Worm (Caenorhabditis elegans): ENCODE data around the gene abcf-2.

The abcf-2 gene

ce11 chrIII:13462138-13462634 is at the start of gene abcf-2, which contains the start of gene T27E9.2:
Gene abcf-2 (minus strand): TSS chrIII:13462238.
Gene T27E9.2 (minus strand): TSS chrIII:13462584.
- TF ChIP-seq snpc-4 (tag; optimal IDR thresholded peaks at IDR 0.05) (no peak), ceh-82 (tag; optimal IDR thresholded peaks at IDR 0.05) (no peak), nfya-1 (tag; optimal IDR thresholded peaks at IDR 0.05; ENCODE audit: insufficient read depth) (no peak), lin-15B (tag; optimal IDR thresholded peaks at IDR 0.05) (no peak), nhr-12 (tag; optimal IDR thresholded peaks at IDR 0.05) (no peak), ZK546.5 (tag; optimal IDR thresholded peaks at IDR 0.05) (no peak), ceh-16 (tag; optimal IDR thresholded peaks at IDR 0.05) (no peak)

- no peak for TF ChIP-seq ceh-82 (tag; optimal IDR thresholded peaks at IDR 0.05)
- TF ChIP-seq pha-4 (tag; optimal IDR thresholded peaks at IDR 0.05) = no peak
- no peak for TF ChIP-seq unc-62 (GFP tag; optimal IDR thresholded peaks at IDR 0.05)
- no peak for TF ChIP-seq ceh-16 (tag; optimal IDR thresholded peaks at IDR 0.05)
- TF ChIP-seq mdl-1 (tag; optimal IDR thresholded peaks at IDR 0.05) = no peak
- no peak for TF ChIP-seq mml-1 (tag; optimal IDR thresholded peaks at IDR 0.05)
- TF ChIP-seq nhr-28 (tag; optimal IDR thresholded peaks at IDR 0.05) = no peak
- no peak for TF ChIP-seq jun-1 (tag; optimal IDR thresholded peaks at IDR 0.05)
- no peak for TF ChIP-seq sea-2 (GFP tag; optimal IDR thresholded peaks at IDR 0.05)
- no peak for TF ChIP-seq fkh-10 (GFP tag; optimal IDR thresholded peaks at IDR 0.05)
- no peak for TF ChIP-seq nhr-67 (tag; optimal IDR thresholded peaks at IDR 0.05)
- no peak for TF ChIP-seq lin-39 (tag; optimal IDR thresholded peaks at IDR 0.05)
- no peak for TF ChIP-seq nhr-43 (tag; optimal IDR thresholded peaks at IDR 0.05; ENCODE audit: poor library complexity, severe bottlenecking)
- no peak for TF ChIP-seq elt-3 (tag; optimal IDR thresholded peaks at IDR 0.05)
- TF ChIP-seq skn-1 (tag; optimal IDR thresholded peaks at IDR 0.05) = no peak
- TF ChIP-seq daf-12 (tag; optimal IDR thresholded peaks at IDR 0.05) = no peak
- TF ChIP-seq fkh-2 (tag; optimal IDR thresholded peaks at IDR 0.05) = no peak
These were observed 48.7 kb upstream of the abcf-2 start for ce11 chrIII:13510753-13511152.

DNA sequence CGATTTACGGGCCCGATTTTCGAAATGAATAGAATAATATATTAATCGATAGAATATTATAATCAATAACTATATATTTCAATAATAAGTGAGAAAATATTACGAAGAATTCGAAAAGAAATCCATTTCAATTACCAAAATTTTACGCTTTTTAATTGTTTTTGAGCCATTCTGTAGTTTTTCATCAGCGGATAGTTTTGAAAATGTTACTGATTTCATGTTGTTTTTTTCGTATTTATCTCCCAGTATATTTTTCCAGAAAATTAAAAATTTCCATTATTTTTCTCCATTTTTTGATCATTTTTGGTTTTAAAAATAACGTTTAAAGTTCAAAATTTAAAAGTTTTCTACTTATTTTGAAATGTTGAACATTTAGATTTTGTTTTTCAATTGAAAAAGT is 43.7 kb upstream of the abcf-2 start, which contains the start of gene T28A8.3:
T28A8.3 (plus strand) TSS at position 301 of the 400 bp plus-strand sequence.
- no peak for TF ChIP-seq nhr-12 (tag; optimal IDR thresholded peaks at IDR 0.05)
- no peak for TF ChIP-seq unc-39 (tag; optimal IDR thresholded peaks at IDR 0.05)
- no peak for TF ChIP-seq nhr-77 (tag; optimal IDR thresholded peaks at IDR 0.05)
- no peak for TF ChIP-seq pqm-1 (tag; optimal IDR thresholded peaks at IDR 0.05)
- TF ChIP-seq nhr-23 (tag; optimal IDR thresholded peaks at IDR 0.05) = no peak
- TF ChIP-seq nhr-67 (tag; optimal IDR thresholded peaks at IDR 0.05) = no peak
- TF ChIP-seq lsy-12 (tag; optimal IDR thresholded peaks at IDR 0.05) = no peak
- no peak for TF ChIP-seq ceh-16 (tag; optimal IDR thresholded peaks at IDR 0.05)
- no peak for TF ChIP-seq fkh-2 (tag; optimal IDR thresholded peaks at IDR 0.05)
- TF ChIP-seq nhr-237 (tag; optimal IDR thresholded peaks at IDR 0.05) = no peak
- TF ChIP-seq egl-5 (tag; optimal IDR thresholded peaks at IDR 0.05) = no peak
- no peak for TF ChIP-seq aly-2 (tag; optimal IDR thresholded peaks at IDR 0.05)
- no peak for TF ChIP-seq snpc-4 (tag; optimal IDR thresholded peaks at IDR 0.05)

DNA sequence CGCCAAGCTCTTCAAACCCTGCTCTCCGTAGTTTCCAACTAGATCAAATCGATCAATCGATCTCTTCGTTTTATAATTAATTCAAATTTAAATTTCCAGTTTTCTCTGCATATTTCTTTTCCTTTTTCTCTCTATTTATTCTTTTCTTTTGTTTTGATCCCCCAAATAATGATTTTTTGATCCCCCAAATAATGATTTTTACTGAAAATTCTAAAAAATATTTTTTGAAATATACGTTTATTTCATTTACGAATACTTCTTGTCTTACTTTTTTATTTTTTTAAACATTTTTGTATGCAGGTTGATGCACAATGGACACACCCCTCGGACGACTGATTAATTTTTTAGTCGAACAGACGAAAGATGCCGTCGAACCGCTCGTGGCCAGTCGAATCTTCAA is 41.3 kb upstream of the abcf-2 start, which contains the start of gene T28A8.4:
T28A8.4 (plus strand) TSS at position 301 of the 400 bp plus-strand sequence.
- TF ChIP-seq zag-1 (tag; optimal IDR thresholded peaks at IDR 0.05) (no peak), ZK546.5 (tag; optimal IDR thresholded peaks at IDR 0.05) (no peak)

ce11 chrIII:13502513-13502912 is 40.5 kb upstream of the abcf-2 start, which contains the start of gene T28A8.8:
Gene T28A8.8 (plus strand): TSS chrIII:13502813.
- TF ChIP-seq pqm-1 (tag; optimal IDR thresholded peaks at IDR 0.05) = no peak
- no peak for TF ChIP-seq ZK546.5 (tag; optimal IDR thresholded peaks at IDR 0.05)
- no peak for TF ChIP-seq ama-1 (optimal IDR thresholded peaks at IDR 0.05)
- TF ChIP-seq nhr-25 (tag; optimal IDR thresholded peaks at IDR 0.05) = no peak
- TF ChIP-seq nhr-12 (tag; optimal IDR thresholded peaks at IDR 0.05) = no peak
- TF ChIP-seq fkh-10 (GFP tag; optimal IDR thresholded peaks at IDR 0.05) = no peak
- no peak for TF ChIP-seq ztf-4 (tag; optimal IDR thresholded peaks at IDR 0.05)
- no peak for TF ChIP-seq sea-2 (GFP tag; optimal IDR thresholded peaks at IDR 0.05)
- no peak for TF ChIP-seq mml-1 (tag; optimal IDR thresholded peaks at IDR 0.05)
- no peak for TF ChIP-seq egl-27 (tag; optimal IDR thresholded peaks at IDR 0.05)
- no peak for TF ChIP-seq nhr-28 (tag; optimal IDR thresholded peaks at IDR 0.05)
- TF ChIP-seq daf-12 (tag; optimal IDR thresholded peaks at IDR 0.05) = no peak
- TF ChIP-seq elt-3 (tag; optimal IDR thresholded peaks at IDR 0.05) = no peak
- TF ChIP-seq unc-39 (tag; optimal IDR thresholded peaks at IDR 0.05) = no peak
- no peak for TF ChIP-seq fos-1 (tag; optimal IDR thresholded peaks at IDR 0.05)
- no peak for TF ChIP-seq lin-15B (tag; optimal IDR thresholded peaks at IDR 0.05)
- no peak for TF ChIP-seq zag-1 (tag; optimal IDR thresholded peaks at IDR 0.05)
- no peak for TF ChIP-seq nhr-43 (tag; optimal IDR thresholded peaks at IDR 0.05; ENCODE audit: poor library complexity, severe bottlenecking)

Data from whole organism, L3 larva.